Worm (Caenorhabditis elegans) whole organism, young adult: ENCODE results near the gene Y43B11AL.1.
A peak's percentile ranks its signal among the peaks of the same experiment; 100 is the strongest.

Source experiments
- B0035.1 ChIP-seq: sonication (generic microtip); optimal IDR thresholded peaks from 2 replicates; lab custom pipeline; 2016; ENCODE audit warnings: missing genetic modification characterization, mild to moderate bottlenecking, missing compliant biosample characterization, missing genotype, missing genetic modification reagents
- B0336.3 ChIP-seq: fragments of 200-800 bp; sonication (Bioruptor generic); IDR thresholded peaks from 2 replicates; pipeline ENCODE4 v1.3.6; 2022; ENCODE audit warnings: missing genetic modification characterization, missing compliant biosample characterization
- F10E7.11 ChIP-seq: sonication (generic microtip); optimal IDR thresholded peaks from 2 replicates; lab custom pipeline; 2017; ENCODE audit warnings: mild to moderate bottlenecking, missing genetic modification characterization, moderate library complexity, missing compliant biosample characterization
- F33H1.4 ChIP-seq: fragments of 200-800 bp; sonication (Bioruptor generic); IDR thresholded peaks from 2 replicates; pipeline ENCODE4 v1.3.6; 2022; ENCODE audit warnings: missing genetic modification reagents, missing genetic modification characterization, missing compliant biosample characterization
- F37B4.10 ChIP-seq: fragments of 200-800 bp; sonication (Bioruptor generic); IDR thresholded peaks from 2 replicates; pipeline ENCODE4 v1.3.6; 2022; ENCODE audit warnings: missing genetic modification characterization, missing compliant biosample characterization
- F49E8.2 ChIP-seq: sonication (generic microtip); optimal IDR thresholded peaks from 3 replicates; lab custom pipeline; 2017; ENCODE audit warnings: missing genetic modification characterization, mild to moderate bottlenecking, missing compliant biosample characterization, antibody characterized with exemption, moderate library complexity; ENCODE audit not compliant: insufficient read depth
- Y56A3A.18 ChIP-seq: fragments of 200-800 bp; sonication (Bioruptor generic); IDR thresholded peaks from 2 replicates; pipeline ENCODE4 v1.3.6; 2022; ENCODE audit warnings: missing genetic modification reagents, missing genetic modification characterization, missing compliant biosample characterization
- akir-1 ChIP-seq: fragments of 200-800 bp; sonication (Bioruptor generic); optimal IDR thresholded peaks from 2 replicates; lab custom pipeline; 2018; ENCODE audit warnings: mild to moderate bottlenecking, missing genetic modification characterization, moderate library complexity, missing compliant biosample characterization
- attf-3 ChIP-seq: fragments of 200-800 bp; sonication (Bioruptor generic); conservative IDR thresholded peaks from 2 replicates; pipeline ENCODE4 v1.3.6; 2022; ENCODE audit warnings: missing genetic modification reagents, missing genetic modification characterization, missing compliant biosample characterization
- bed-1 ChIP-seq: fragments of 200-800 bp; sonication (Bioruptor generic); IDR thresholded peaks from 2 replicates; pipeline ENCODE4 v1.3.6; 2022; ENCODE audit warnings: missing genetic modification reagents, missing genetic modification characterization, missing compliant biosample characterization
- cebp-2 ChIP-seq: fragments of 200-800 bp; sonication (Bioruptor generic); IDR thresholded peaks from 2 replicates; pipeline ENCODE4 v1.3.6; 2022; ENCODE audit warnings: missing genetic modification characterization, missing compliant biosample characterization
- ceh-27 ChIP-seq: fragments of 200-800 bp; sonication (Bioruptor generic); optimal IDR thresholded peaks from 2 replicates; lab custom pipeline; 2018; ENCODE audit warnings: mild to moderate bottlenecking, missing genetic modification characterization, moderate library complexity, missing compliant biosample characterization
- ceh-40 ChIP-seq: fragments of 200-800 bp; sonication (Bioruptor generic); IDR thresholded peaks from 2 replicates; pipeline ENCODE4 v1.3.6; 2022; ENCODE audit warnings: missing genetic modification characterization, missing compliant biosample characterization
- ceh-91 ChIP-seq: fragments of 200-800 bp; sonication (Bioruptor generic); IDR thresholded peaks from 2 replicates; pipeline ENCODE4 v1.3.6; 2022; ENCODE audit warnings: missing genetic modification reagents, missing genetic modification characterization, missing compliant biosample characterization
- efl-1 ChIP-seq: fragments of 150-350 bp; optimal IDR thresholded peaks from 2 replicates; lab custom pipeline; 2014; ENCODE audit warnings: missing biosample characterization, missing genetic modification reagents, missing genetic modification characterization
- egl-18 ChIP-seq: fragments of 200-800 bp; sonication (Bioruptor generic); IDR thresholded peaks from 2 replicates; pipeline ENCODE4 v1.3.6; 2022; ENCODE audit warnings: missing genetic modification reagents, missing genetic modification characterization, missing compliant biosample characterization
- egl-44 ChIP-seq: fragments of 200-800 bp; sonication (Bioruptor generic); IDR thresholded peaks from 2 replicates; pipeline ENCODE4 v1.3.6; 2022; ENCODE audit warnings: missing genetic modification reagents, missing genetic modification characterization, missing compliant biosample characterization
- ekl-4 ChIP-seq: fragments of 200-800 bp; sonication (Bioruptor generic); IDR thresholded peaks from 2 replicates; pipeline ENCODE4 v1.3.6; 2022; ENCODE audit warnings: missing genetic modification reagents, missing genetic modification characterization, missing compliant biosample characterization
- him-1 ChIP-seq: sonication (generic microtip); optimal IDR thresholded peaks from 2 replicates; lab custom pipeline; 2016; ENCODE audit warnings: missing genotype, missing genetic modification reagents, missing genetic modification characterization, missing compliant biosample characterization
- hlh-12 ChIP-seq: sonication (generic microtip); optimal IDR thresholded peaks from 2 replicates; lab custom pipeline; 2016; ENCODE audit warnings: missing genetic modification characterization, missing compliant biosample characterization
- hlh-26 ChIP-seq: fragments of 200-800 bp; sonication (Bioruptor generic); conservative IDR thresholded peaks from 2 replicates; pipeline ENCODE4 v1.3.6; 2022; ENCODE audit warnings: missing genetic modification reagents, missing genetic modification characterization, missing compliant biosample characterization
- lin-26 ChIP-seq: fragments of 200-800 bp; sonication (Bioruptor generic); IDR thresholded peaks from 2 replicates; pipeline ENCODE4 v1.3.6; 2022; ENCODE audit warnings: missing genetic modification reagents, missing genetic modification characterization, missing compliant biosample characterization
- lin-54 ChIP-seq: fragments of 200-800 bp; sonication (Bioruptor generic); optimal IDR thresholded peaks from 2 replicates; lab custom pipeline; 2018; ENCODE audit warnings: mild to moderate bottlenecking, missing genetic modification characterization, missing compliant biosample characterization
- lir-1 ChIP-seq: fragments of 200-800 bp; sonication (Bioruptor generic); conservative IDR thresholded peaks from 2 replicates; pipeline ENCODE4 v1.3.6; 2022; ENCODE audit warnings: missing genetic modification reagents, missing genetic modification characterization, missing compliant biosample characterization
- lsy-27 ChIP-seq: sonication (generic microtip); optimal IDR thresholded peaks from 2 replicates; lab custom pipeline; 2017; ENCODE audit warnings: missing genetic modification characterization, mild to moderate bottlenecking, missing compliant biosample characterization, antibody characterized with exemption, missing genotype, borderline replicate concordance; ENCODE audit not compliant: insufficient read depth
- madf-10 ChIP-seq: sonication (generic microtip); optimal IDR thresholded peaks from 2 replicates; lab custom pipeline; 2016; ENCODE audit warnings: mild to moderate bottlenecking, missing genetic modification characterization, missing compliant biosample characterization
- madf-3 ChIP-seq: fragments of 200-800 bp; sonication (Bioruptor generic); IDR thresholded peaks from 2 replicates; pipeline ENCODE4 v1.3.6; 2022; ENCODE audit warnings: missing genetic modification reagents, missing genetic modification characterization, missing compliant biosample characterization
- mel-28 ChIP-seq: sonication (generic microtip); optimal IDR thresholded peaks from 2 replicates; lab custom pipeline; 2016; ENCODE audit warnings: borderline replicate concordance, mild to moderate bottlenecking, missing genetic modification characterization, missing compliant biosample characterization
- mes-4 ChIP-seq: sonication (generic microtip); optimal IDR thresholded peaks from 2 replicates; lab custom pipeline; 2016; ENCODE audit warnings: missing genotype, missing genetic modification characterization, missing compliant biosample characterization
- nhr-120 ChIP-seq: fragments of 200-800 bp; sonication (Bioruptor generic); IDR thresholded peaks from 2 replicates; pipeline ENCODE4 v1.3.6; 2022; ENCODE audit warnings: missing genetic modification characterization, missing compliant biosample characterization
- nhr-80 ChIP-seq: sonication (generic microtip); optimal IDR thresholded peaks from 2 replicates; lab custom pipeline; 2016; ENCODE audit warnings: missing genetic modification characterization, missing compliant biosample characterization
- pbrm-1 ChIP-seq: fragments of 200-800 bp; sonication (Bioruptor generic); IDR thresholded peaks from 2 replicates; pipeline ENCODE4 v1.3.6; 2022; ENCODE audit warnings: missing genetic modification reagents, missing genetic modification characterization, missing compliant biosample characterization
- repo-1 ChIP-seq: sonication (generic microtip); optimal IDR thresholded peaks from 2 replicates; lab custom pipeline; 2017; ENCODE audit warnings: mild to moderate bottlenecking, missing genetic modification characterization, missing compliant biosample characterization
- snpc-1.3 ChIP-seq: sonication (generic microtip); optimal IDR thresholded peaks from 2 replicates; lab custom pipeline; 2017; ENCODE audit warnings: missing genetic modification characterization, mild to moderate bottlenecking, missing compliant biosample characterization, antibody characterized with exemption, moderate library complexity, missing genotype, missing genetic modification reagents; ENCODE audit not compliant: insufficient read depth
- snpc-3.4 ChIP-seq: sonication (generic microtip); optimal IDR thresholded peaks from 2 replicates; lab custom pipeline; 2017; ENCODE audit warnings: missing genetic modification characterization, mild to moderate bottlenecking, missing compliant biosample characterization, antibody characterized with exemption, moderate library complexity, missing genotype, missing genetic modification reagents
- somi-1 ChIP-seq: fragments of 200-800 bp; sonication (Bioruptor generic); optimal IDR thresholded peaks from 2 replicates; lab custom pipeline; 2018; ENCODE audit warnings: mild to moderate bottlenecking, missing genetic modification characterization, missing compliant biosample characterization
- tbx-9 ChIP-seq: sonication (generic microtip); optimal IDR thresholded peaks from 2 replicates; lab custom pipeline; 2016; ENCODE audit warnings: borderline replicate concordance, missing genetic modification characterization, inconsistent platforms, missing compliant biosample characterization
- tlf-1 ChIP-seq: fragments of 200-800 bp; sonication (Bioruptor generic); optimal IDR thresholded peaks from 2 replicates; lab custom pipeline; 2018; ENCODE audit warnings: mild to moderate bottlenecking, missing genetic modification characterization, missing compliant biosample characterization
- unc-62 ChIP-seq: fragments of 150-350 bp; optimal IDR thresholded peaks from 2 replicates; lab custom pipeline; 2014; ENCODE audit warnings: missing biosample characterization, missing genetic modification reagents, missing genetic modification characterization
- xnd-1 ChIP-seq: sonication (generic microtip); optimal IDR thresholded peaks from 2 replicates; lab custom pipeline; 2016; ENCODE audit warnings: missing genotype, missing genetic modification reagents, missing genetic modification characterization, missing compliant biosample characterization
- ztf-25 ChIP-seq: fragments of 200-800 bp; sonication (Bioruptor generic); IDR thresholded peaks from 2 replicates; pipeline ENCODE4 v1.3.6; 2022; ENCODE audit warnings: missing genetic modification reagents, missing genetic modification characterization, missing compliant biosample characterization
- ztf-28 ChIP-seq: fragments of 200-800 bp; sonication (Bioruptor generic); IDR thresholded peaks from 2 replicates; pipeline ENCODE4 v1.3.6; 2022; ENCODE audit warnings: missing genetic modification reagents, missing genetic modification characterization, missing compliant biosample characterization

The Y43B11AL.1 gene

DNA sequence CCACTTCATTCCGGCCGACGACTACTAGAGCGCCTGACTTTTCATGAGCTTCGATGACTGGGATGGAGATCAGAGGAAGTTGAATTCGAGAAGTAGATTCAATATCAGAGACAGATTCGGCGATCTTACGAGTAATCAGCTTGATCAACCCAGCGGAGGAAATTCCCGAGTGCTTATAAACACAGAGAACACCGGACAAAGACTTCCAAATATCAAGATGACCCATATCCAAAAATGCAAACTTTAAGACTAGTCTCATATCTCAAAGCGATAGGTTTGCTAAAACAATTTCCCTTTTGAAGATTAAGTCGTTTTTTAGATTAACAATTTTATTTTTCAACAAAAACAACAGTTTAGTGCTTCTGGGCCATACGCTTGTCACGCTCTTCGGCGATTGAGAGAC is 18.3 kb downstream of the Y43B11AL.1 start, which contains the start of gene Y43B11AR.3 (continued):
- TF ChIP-seq ekl-4 (GFP tag; lab: Robert Waterston, UW) (peak; percentile 92), attf-3 (no peak), xnd-1 (tag; lab: Kevin White, UChicago) (peak; percentile 50), ztf-28 (no peak), unc-62 (no peak), cebp-2 (peak; percentile 96), repo-1 (tag; lab: Kevin White, UChicago) (peak; percentile 66), ceh-91 (0 out of 2 replicates have a peak, but pooled peaks have one; percentile 35), bed-1 (no peak), madf-3 (GFP tag; lab: Robert Waterston, UW) (peak; percentile 93), efl-1 (GFP tag; lab: Kevin White, UChicago) (peak; percentile 46), hlh-12 (tag; lab: Kevin White, UChicago) (no peak), akir-1 (GFP tag; lab: Kevin White, UChicago) (no peak), mes-4 (tag; lab: Kevin White, UChicago) (peak; percentile 74), madf-10 (no peak), lir-1 (GFP tag; lab: Robert Waterston, UW) (0 out of 2 replicates have a peak, but pooled peaks have one; percentile 25), F49E8.2 (tag; lab: Kevin White, UChicago) (peak; percentile 98), nhr-80 (no peak), B0035.1 (tag; lab: Kevin White, UChicago) (peak; percentile 80), tbx-9 (tag; lab: Kevin White, UChicago) (no peak), him-1 (tag; lab: Kevin White, UChicago) (peak; percentile 9), egl-44 (peak; percentile 68; the same call in 1 of the 2 replicates), ztf-25 (GFP tag; lab: Robert Waterston, UW) (peak; percentile 74; the same call in 1 of the 2 replicates), ceh-27 (GFP tag; lab: Kevin White, UChicago) (peak; percentile 37), hlh-26 (GFP tag; lab: Robert Waterston, UW) (no peak), B0336.3 (GFP tag; lab: Robert Waterston, UW) (peak; percentile 96), F10E7.11 (tag; lab: Kevin White, UChicago) (no peak), snpc-1.3 (peak; percentile 74), pbrm-1 (GFP tag; lab: Robert Waterston, UW) (peak; percentile 78), lin-54 (GFP tag; lab: Kevin White, UChicago) (peak; percentile 86), tlf-1 (peak; percentile 61), ceh-40 (GFP tag; lab: Robert Waterston, UW) (peak; percentile 64; the same call in 1 of the 2 replicates), snpc-3.4 (tag; lab: Kevin White, UChicago) (peak; percentile 90), mel-28 (tag; lab: Kevin White, UChicago) (no peak), F33H1.4 (GFP tag; lab: Robert Waterston, UW) (peak; percentile 65), lsy-27 (no peak), somi-1 (peak; percentile 1), Y56A3A.18 (no peak; the same call in none of the 2 replicates), F37B4.10 (no peak), lin-26 (GFP tag; lab: Robert Waterston, UW) (peak; percentile 89), egl-18 (GFP tag; lab: Robert Waterston, UW) (no peak), nhr-120 (no peak)
- TF ChIP-seq, all 124 proteins: peak for 69
